Worm (Caenorhabditis elegans): ENCODE measurements around the gene unc-82.
A peak's percentile ranks its signal among the peaks of the same experiment; 100 is the strongest.

unc-82 gene

ce11 chrIV:7391534-7392343 is 32.6 kb upstream of the unc-82 start (continued):
- TF ChIP-seq lin-39 (tag; optimal IDR thresholded peaks at IDR 0.05): no peak
- no peak for TF ChIP-seq pha-4 (GFP tag; IDR thresholded peaks at IDR 0.05)
- TF ChIP-seq pha-4 (tag; optimal IDR thresholded peaks at IDR 0.05): peak; percentile 82
- no peak for TF ChIP-seq lin-1 (GFP tag; IDR thresholded peaks at IDR 0.05)
- no peak for TF ChIP-seq zfp-2 (tag; optimal IDR thresholded peaks at IDR 0.05)
- TF ChIP-seq ces-1 (GFP tag; optimal IDR thresholded peaks at IDR 0.05): no peak

- TF ChIP-seq aha-1 (tag) (no peak), zfp-3 (GFP tag; conservative IDR thresholded peaks at IDR 0.05) (no peak), ceh-28 (tag; optimal IDR thresholded peaks at IDR 0.05) (no peak), dmd-6 (GFP tag; IDR thresholded peaks at IDR 0.05) (peak; percentile 59), nhr-42 (GFP tag; IDR thresholded peaks at IDR 0.05) (no peak), daf-8 (GFP tag; IDR thresholded peaks at IDR 0.05) (no peak), ceh-82 (tag; optimal IDR thresholded peaks at IDR 0.05) (no peak), Y75B8A.6 (GFP tag; IDR thresholded peaks at IDR 0.05) (no peak), ama-1 (optimal IDR thresholded peaks at IDR 0.05) (no peak), lin-15B (tag; optimal IDR thresholded peaks at IDR 0.05) (no peak), zfp-2 (tag; optimal IDR thresholded peaks at IDR 0.05) (no peak), Y5F2A.4 (GFP tag; optimal IDR thresholded peaks at IDR 0.05) (no peak), dve-1 (tag; optimal IDR thresholded peaks at IDR 0.05; ENCODE audit: insufficient read depth) (peak; percentile 78), F26F4.8 (GFP tag; conservative IDR thresholded peaks at IDR 0.05) (no peak), hmg-1.1 (GFP tag; IDR thresholded peaks at IDR 0.05) (no peak), F49E8.2 (tag; optimal IDR thresholded peaks at IDR 0.05; ENCODE audit: borderline replicate concordance) (no peak), ztf-7 (tag; optimal IDR thresholded peaks at IDR 0.05) (no peak), snpc-4 (tag; optimal IDR thresholded peaks at IDR 0.05) (no peak), arid-1 (GFP tag; conservative IDR thresholded peaks at IDR 0.05) (no peak), php-3 (GFP tag; IDR thresholded peaks at IDR 0.05) (peak; percentile 76), nhr-11 (tag; optimal IDR thresholded peaks at IDR 0.05) (no peak), nhr-76 (tag; optimal IDR thresholded peaks at IDR 0.05) (no peak), jun-1 (tag; optimal IDR thresholded peaks at IDR 0.05) (no peak), hif-1 (tag; optimal IDR thresholded peaks at IDR 0.05) (peak in 1 of 2 experiments; percentile 42), daf-12 (tag; optimal IDR thresholded peaks at IDR 0.05) (no peak), F44E2.7 (GFP tag; IDR thresholded peaks at IDR 0.05) (no peak), unc-130 (GFP tag; optimal IDR thresholded peaks at IDR 0.05) (no peak), nhr-77 (tag; optimal IDR thresholded peaks at IDR 0.05) (peak; percentile 61), sdz-12 (GFP tag; optimal IDR thresholded peaks at IDR 0.05) (no peak), lin-39 (tag; optimal IDR thresholded peaks at IDR 0.05) (no peak), unc-62 (GFP tag; optimal IDR thresholded peaks at IDR 0.05 in 1 of 2) (no peak), unc-62 (tag; optimal IDR thresholded peaks at IDR 0.05) (no peak), spr-3 (GFP tag; optimal IDR thresholded peaks at IDR 0.05) (no peak), rbr-2 (tag; optimal IDR thresholded peaks at IDR 0.05) (no peak), egl-27 (tag; optimal IDR thresholded peaks at IDR 0.05) (no peak), dpl-1 (GFP tag; optimal IDR thresholded peaks at IDR 0.05) (no peak), lin-38 (GFP tag; IDR thresholded peaks at IDR 0.05) (no peak), nhr-237 (tag; optimal IDR thresholded peaks at IDR 0.05) (no peak), daf-16 (GFP tag; optimal IDR thresholded peaks at IDR 0.05) (no peak), daf-16 (tag; optimal IDR thresholded peaks at IDR 0.05) (peak; percentile 84), ctbp-1 (GFP tag; IDR thresholded peaks at IDR 0.05) (no peak), Y105C5A.15 (GFP tag; IDR thresholded peaks at IDR 0.05) (no peak), nhr-10 (tag; optimal IDR thresholded peaks at IDR 0.05) (no peak), tag-97 (GFP tag; IDR thresholded peaks at IDR 0.05) (no peak), lin-29 (GFP tag; IDR thresholded peaks at IDR 0.05) (no peak), nhr-41 (GFP tag; IDR thresholded peaks at IDR 0.05) (no peak), attf-4 (tag; optimal IDR thresholded peaks at IDR 0.05) (no peak)
These were observed 30.6 kb upstream of the unc-82 start, which contains the start of gene pitr-1 for ce11 chrIV:7393700-7394099. pitr-1 (plus strand) TSS chrIV:7394085.
